Fruit fly (Drosophila melanogaster): ENCODE results near the gene ATP7.

DNA sequence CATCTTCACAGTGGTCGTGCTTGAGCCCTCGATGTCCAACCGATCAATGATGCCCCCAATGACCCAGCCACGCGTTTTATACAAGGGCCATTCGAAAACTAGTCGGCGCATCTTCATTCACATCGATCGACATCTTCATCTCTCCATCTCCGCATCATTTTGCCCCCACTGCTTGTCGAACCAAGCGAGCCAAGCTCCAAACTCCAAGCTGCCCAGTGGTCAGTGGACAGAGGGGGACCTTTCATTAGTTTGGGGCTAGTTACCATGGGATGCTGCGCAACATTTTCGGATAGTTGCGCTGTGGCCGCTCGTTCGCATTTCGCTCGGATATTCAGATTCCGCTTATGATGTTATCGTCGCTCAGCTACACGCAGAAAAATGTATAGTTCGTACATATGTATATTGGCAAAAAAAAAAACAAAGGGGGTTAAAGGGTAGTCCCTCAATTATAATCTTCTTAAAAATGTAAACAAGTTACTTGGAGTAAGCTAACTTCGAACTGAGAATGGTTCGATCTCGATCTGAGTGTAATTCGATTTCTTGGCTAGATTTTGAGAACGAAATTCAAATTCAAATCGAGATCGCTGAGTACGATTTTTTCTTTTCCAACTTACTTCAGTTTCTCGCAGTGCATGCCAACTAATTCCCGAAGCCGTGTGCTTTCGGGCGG, 8.6 kb upstream of the ATP7 start, which contains the start of gene CG15740:
- TF ChIP-seq usp (GFP tag; optimal IDR thresholded peaks at IDR 0.05) (no peak), pan (optimal IDR thresholded peaks at IDR 0.05) (no peak), psq (optimal IDR thresholded peaks at IDR 0.05) (no peak), Dll (optimal IDR thresholded peaks at IDR 0.05) (no peak), EcR (GFP tag; optimal IDR thresholded peaks at IDR 0.05) (no peak)
